Fruit fly (Drosophila melanogaster): ENCODE measurements around the gene pira.
A peak's percentile ranks its signal among the peaks of the same experiment; 100 is the strongest.

pira gene

dm6 chrX:12759162-12759561 lies 4.2 kb downstream of the pira start:
- no peak for TF ChIP-seq GATAd (GFP tag; optimal IDR thresholded peaks at IDR 0.05)
- no peak for TF ChIP-seq br (GFP tag; optimal IDR thresholded peaks at IDR 0.05)
- TF ChIP-seq h (GFP tag; optimal IDR thresholded peaks at IDR 0.05) = no peak
- no peak for TF ChIP-seq Hr83 (GFP tag; optimal IDR thresholded peaks at IDR 0.05; ENCODE audit: poor library complexity, severe bottlenecking)
- TF ChIP-seq Rel (GFP tag; optimal IDR thresholded peaks at IDR 0.05) = no peak
- no peak for TF ChIP-seq Rel (tag; optimal IDR thresholded peaks at IDR 0.05)
- no peak for TF ChIP-seq ey (GFP tag; optimal IDR thresholded peaks at IDR 0.05)
- TF ChIP-seq Vsx2 (GFP tag; optimal IDR thresholded peaks at IDR 0.05; ENCODE audit: partially characterized antibody) = no peak
- no peak for TF ChIP-seq Jra (GFP tag; optimal IDR thresholded peaks at IDR 0.05)
- no peak for TF ChIP-seq Abd-B (GFP tag; optimal IDR thresholded peaks at IDR 0.05)
- TF ChIP-seq CG9705 (GFP tag; optimal IDR thresholded peaks at IDR 0.05) = no peak
- TF ChIP-seq dsf (GFP tag; optimal IDR thresholded peaks at IDR 0.05; ENCODE audit: borderline replicate concordance) = no peak
- no peak for TF ChIP-seq dmrt93B (GFP tag; optimal IDR thresholded peaks at IDR 0.05)
- no peak for TF ChIP-seq Hr78 (GFP tag; optimal IDR thresholded peaks at IDR 0.05)
- no peak for TF ChIP-seq tai (GFP tag; optimal IDR thresholded peaks at IDR 0.05)
- no peak for TF ChIP-seq OdsH (GFP tag; optimal IDR thresholded peaks at IDR 0.05)
- TF ChIP-seq woc (GFP tag; optimal IDR thresholded peaks at IDR 0.05) = no peak
- no peak for TF ChIP-seq brk (GFP tag; optimal IDR thresholded peaks at IDR 0.05)
- no peak for TF ChIP-seq Dif (GFP tag; optimal IDR thresholded peaks at IDR 0.05; ENCODE audit: partially characterized antibody)
- TF ChIP-seq fru (GFP tag; optimal IDR thresholded peaks at IDR 0.05) = no peak

- no peak for TF ChIP-seq sv (GFP tag; optimal IDR thresholded peaks at IDR 0.05)
- TF ChIP-seq brk (GFP tag; optimal IDR thresholded peaks at IDR 0.05) = peak; percentile 8
These were observed 6.3 kb downstream of the pira start for dm6 chrX:12757075-12757474.

- TF ChIP-seq sv (GFP tag; optimal IDR thresholded peaks at IDR 0.05) = no peak
- TF ChIP-seq psq (GFP tag; optimal IDR thresholded peaks at IDR 0.05) = peak; percentile 82
- no peak for TF ChIP-seq Myc (optimal IDR thresholded peaks at IDR 0.05)
- TF ChIP-seq GATAd (GFP tag; optimal IDR thresholded peaks at IDR 0.05) = no peak
- peak; percentile 5 for TF ChIP-seq Hnf4 (GFP tag; optimal IDR thresholded peaks at IDR 0.05)
- TF ChIP-seq Dif (GFP tag; optimal IDR thresholded peaks at IDR 0.05; ENCODE audit: partially characterized antibody) = peak; percentile 21
- no peak for TF ChIP-seq Rel (GFP tag; optimal IDR thresholded peaks at IDR 0.05)
- TF ChIP-seq Rel (tag; optimal IDR thresholded peaks at IDR 0.05) = peak; percentile 19
These were observed 7.1 kb downstream of the pira start for dm6 chrX:12756374-12756721.

dm6 chrX:12755600-12756373 lies 7.6 kb downstream of the pira start:
- no peak for TF ChIP-seq sage (GFP tag; optimal IDR thresholded peaks at IDR 0.05)
- peak; percentile 9 for TF ChIP-seq Dif (GFP tag; optimal IDR thresholded peaks at IDR 0.05; ENCODE audit: partially characterized antibody)
- TF ChIP-seq Abd-B (GFP tag; optimal IDR thresholded peaks at IDR 0.05) = no peak
- no peak for TF ChIP-seq psq (GFP tag; optimal IDR thresholded peaks at IDR 0.05)
- TF ChIP-seq dsf (GFP tag; optimal IDR thresholded peaks at IDR 0.05; ENCODE audit: borderline replicate concordance) = no peak
- TF ChIP-seq rgr (GFP tag; optimal IDR thresholded peaks at IDR 0.05) = peak; percentile 79
- peak; percentile 43 for TF ChIP-seq pan (optimal IDR thresholded peaks at IDR 0.05)
- TF ChIP-seq sv (GFP tag; optimal IDR thresholded peaks at IDR 0.05) = peak; percentile 65
- TF ChIP-seq Dfd (GFP tag; optimal IDR thresholded peaks at IDR 0.05) = no peak
- TF ChIP-seq lola (GFP tag; optimal IDR thresholded peaks at IDR 0.05) = no peak
- peak in 1 of 2 experiments; percentile 85 for TF ChIP-seq foxo (GFP tag; optimal IDR thresholded peaks at IDR 0.05)
- TF ChIP-seq jim (GFP tag; optimal IDR thresholded peaks at IDR 0.05) = peak; percentile 60
- peak; percentile 80 for TF ChIP-seq OdsH (GFP tag; optimal IDR thresholded peaks at IDR 0.05)
- no peak for TF ChIP-seq woc (GFP tag; optimal IDR thresholded peaks at IDR 0.05)
- TF ChIP-seq Sp1 (GFP tag; optimal IDR thresholded peaks at IDR 0.05) = peak; percentile 74
- TF ChIP-seq dmrt93B (GFP tag; optimal IDR thresholded peaks at IDR 0.05) = peak; percentile 85
- no peak for TF ChIP-seq brk (GFP tag; optimal IDR thresholded peaks at IDR 0.05)
- no peak for TF ChIP-seq Myc (optimal IDR thresholded peaks at IDR 0.05)
- peak; percentile 69 for TF ChIP-seq ey (GFP tag; optimal IDR thresholded peaks at IDR 0.05)
- no peak for TF ChIP-seq br (GFP tag; optimal IDR thresholded peaks at IDR 0.05)
- TF ChIP-seq CrebA (GFP tag; optimal IDR thresholded peaks at IDR 0.05; ENCODE audit: borderline replicate concordance) = peak; percentile 2
- TF ChIP-seq GATAd (GFP tag; optimal IDR thresholded peaks at IDR 0.05) = no peak
- TF ChIP-seq Hr78 (GFP tag; optimal IDR thresholded peaks at IDR 0.05) = no peak
- peak; percentile 70 for TF ChIP-seq fru (GFP tag; optimal IDR thresholded peaks at IDR 0.05)
- no peak for TF ChIP-seq usp (GFP tag; optimal IDR thresholded peaks at IDR 0.05)
- no peak for TF ChIP-seq CG9705 (GFP tag; optimal IDR thresholded peaks at IDR 0.05)
- no peak for TF ChIP-seq Vsx2 (GFP tag; optimal IDR thresholded peaks at IDR 0.05; ENCODE audit: partially characterized antibody)
- TF ChIP-seq h (GFP tag; optimal IDR thresholded peaks at IDR 0.05) = peak; percentile 28
- peak; percentile 6 to 31 for TF ChIP-seq dl (GFP tag; optimal IDR thresholded peaks at IDR 0.05; ENCODE audit: insufficient read depth in 1 of 2, partially characterized antibody in 2 of 2)
- TF ChIP-seq Hnf4 (GFP tag; optimal IDR thresholded peaks at IDR 0.05) = no peak
- TF ChIP-seq tai (GFP tag; optimal IDR thresholded peaks at IDR 0.05) = no peak
- no peak for TF ChIP-seq Rel (GFP tag; optimal IDR thresholded peaks at IDR 0.05)
- no peak for TF ChIP-seq Rel (tag; optimal IDR thresholded peaks at IDR 0.05)
- TF ChIP-seq Jra (GFP tag; optimal IDR thresholded peaks at IDR 0.05) = no peak
- peak; percentile 33 for TF ChIP-seq Hr83 (GFP tag; optimal IDR thresholded peaks at IDR 0.05; ENCODE audit: poor library complexity, severe bottlenecking)
- peak; percentile 80 for TF ChIP-seq HLH106 (tag; optimal IDR thresholded peaks at IDR 0.05)
- TF ChIP-seq CG32264 (GFP tag; optimal IDR thresholded peaks at IDR 0.05) = no peak
- TF ChIP-seq Mio (GFP tag; optimal IDR thresholded peaks at IDR 0.05) = no peak
- TF ChIP-seq N (GFP tag; optimal IDR thresholded peaks at IDR 0.05) = no peak
